Fruit fly (Drosophila melanogaster): Measurements from ENCODE around the gene kug.

dm6 chr3L:19991714-19992231, 13.3 kb upstream of the kug start, which contains the start of the genes CG7646 and Nca:
- TF ChIP-seq Abd-B (GFP tag; optimal IDR thresholded peaks at IDR 0.05) (no peak), h (GFP tag; optimal IDR thresholded peaks at IDR 0.05) (peak; percentile 29), Dfd (GFP tag; optimal IDR thresholded peaks at IDR 0.05) (no peak), usp (GFP tag; optimal IDR thresholded peaks at IDR 0.05) (no peak), Sp1 (GFP tag; optimal IDR thresholded peaks at IDR 0.05) (no peak), HLH106 (tag; optimal IDR thresholded peaks at IDR 0.05) (no peak), psq (GFP tag; optimal IDR thresholded peaks at IDR 0.05) (no peak), Dif (GFP tag; optimal IDR thresholded peaks at IDR 0.05; ENCODE audit: partially characterized antibody) (no peak)
